Worm (Caenorhabditis elegans) whole organism, L4/young adult: ENCODE measurements around the gene W03F8.4.

ENCODE experiments used
- W03F9.2 ChIP-seq: fragments of 150-350 bp; optimal IDR thresholded peaks from 2 replicates; lab custom pipeline; 2014; ENCODE audit warnings: missing biosample characterization, missing genetic modification characterization
- dao-5 ChIP-seq: sonication (generic microtip); optimal IDR thresholded peaks from 2 replicates; lab custom pipeline; 2016; ENCODE audit warnings: missing genotype, missing genetic modification characterization, moderate library complexity, missing compliant biosample characterization
- him-1 ChIP-seq: sonication (generic microtip); optimal IDR thresholded peaks from 2 replicates; lab custom pipeline; 2016; ENCODE audit warnings: missing genotype, missing genetic modification reagents, missing genetic modification characterization, missing compliant biosample characterization

Gene W03F8.4

DNA sequence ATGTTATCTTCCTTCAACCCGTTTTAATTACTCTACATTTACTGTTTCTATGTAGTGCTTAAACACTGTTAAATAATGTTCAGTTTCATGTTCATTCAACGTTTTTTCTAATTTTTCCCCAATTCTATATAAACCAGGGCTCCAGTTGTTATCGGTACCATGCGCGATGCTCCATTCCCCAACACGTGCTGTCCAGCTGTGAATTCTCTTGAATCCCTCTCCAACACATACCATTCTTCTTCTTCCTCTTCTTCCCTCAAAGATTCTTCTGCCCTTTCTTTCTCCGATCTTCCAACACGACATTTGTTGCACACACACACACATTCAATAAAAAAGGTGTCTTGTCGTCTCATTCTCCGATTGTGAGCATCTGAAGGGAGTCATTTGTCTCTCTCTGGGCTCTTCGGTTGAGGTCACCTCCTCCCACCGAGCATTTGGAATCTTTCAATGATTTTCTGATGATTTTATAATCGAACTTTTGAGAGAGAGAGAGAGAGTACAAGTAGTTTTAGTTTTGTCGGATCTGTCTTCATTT lies 11.9 kb upstream of the W03F8.4 start:
- TF ChIP-seq him-1 (tag; lab: Kevin White, UChicago) (no peak), W03F9.2 (tag; lab: Kevin White, UChicago) (no peak), dao-5 (tag; lab: Kevin White, UChicago) (no peak)

DNA sequence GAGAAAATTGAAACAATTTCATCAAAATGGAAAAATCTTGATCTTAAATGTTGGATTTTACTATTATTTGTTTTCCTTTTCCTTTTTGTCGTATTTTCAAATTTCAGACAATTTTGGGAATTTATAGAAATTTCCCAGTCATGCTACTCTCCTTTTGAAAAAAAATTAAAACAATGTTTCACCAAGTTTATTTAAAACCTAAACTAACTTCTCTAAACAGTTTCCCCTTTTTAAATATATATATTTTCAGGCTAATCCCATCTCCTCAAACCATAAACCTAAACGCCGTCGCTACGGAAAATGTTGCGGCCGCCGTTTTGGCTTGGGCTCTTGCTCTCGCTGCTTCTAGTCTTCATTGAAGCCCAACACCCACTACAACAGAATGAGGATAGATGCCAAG lies 10.9 kb upstream of the W03F8.4 start, which contains the start of gene lam-1:
TSS of gene lam-1 (plus strand) at position 301 of the 400 bp plus-strand sequence.
- no peak for TF ChIP-seq dao-5 (tag; lab: Kevin White, UChicago)
- TF ChIP-seq W03F9.2 (tag; lab: Kevin White, UChicago) = no peak

DNA sequence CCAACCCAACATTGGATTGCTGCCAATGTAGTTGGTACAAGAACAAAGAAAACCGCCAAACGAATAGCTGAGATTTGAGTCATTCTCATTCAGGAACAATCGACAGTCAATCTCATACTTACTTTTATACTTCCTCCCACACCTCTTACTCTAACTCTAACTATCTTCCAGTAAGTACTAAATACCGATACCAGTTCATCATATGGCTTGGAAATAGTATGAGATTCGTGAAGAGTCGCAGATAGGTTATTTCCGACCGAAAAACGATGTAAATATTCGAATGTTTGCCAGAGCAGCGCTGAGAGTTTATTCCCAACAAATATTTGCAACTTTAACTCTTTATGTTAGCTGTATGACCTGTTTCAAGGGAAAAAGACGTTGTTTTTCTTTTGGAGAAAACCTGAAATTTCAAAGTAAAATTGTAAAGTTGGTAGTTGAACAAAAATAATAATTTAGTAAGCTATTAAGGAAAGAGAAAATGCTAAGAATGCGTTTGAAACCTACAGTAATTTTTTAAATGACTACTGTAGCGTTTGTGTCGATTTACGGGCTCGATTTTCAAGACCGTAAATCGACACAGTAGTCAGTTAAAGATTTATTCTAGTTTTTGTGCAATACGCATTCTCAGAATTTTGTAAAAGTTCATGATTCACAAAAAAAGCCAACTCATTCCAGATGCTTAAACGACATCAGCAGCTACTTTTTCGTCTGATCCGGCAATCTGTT lies 2.7 kb downstream of the W03F8.4 start, which contains the start of the genes W03F8.6 and mtrf-1L:
TSS of gene W03F8.6 (minus strand) at position 101 of the 726 bp plus-strand sequence.
TSS of gene mtrf-1L (plus strand) at position 676 of the 726 bp plus-strand sequence.
- TF ChIP-seq dao-5 (tag; lab: Kevin White, UChicago) (no peak), W03F9.2 (tag; lab: Kevin White, UChicago) (no peak), him-1 (tag; lab: Kevin White, UChicago) (no peak)

- TF ChIP-seq W03F9.2 (tag; lab: Kevin White, UChicago) = no peak
- no peak for TF ChIP-seq him-1 (tag; lab: Kevin White, UChicago)
- TF ChIP-seq dao-5 (tag; lab: Kevin White, UChicago) = no peak
Measured at ce11 chrIV:5188051-5188450, 4.1 kb downstream of the W03F8.4 start.

DNA sequence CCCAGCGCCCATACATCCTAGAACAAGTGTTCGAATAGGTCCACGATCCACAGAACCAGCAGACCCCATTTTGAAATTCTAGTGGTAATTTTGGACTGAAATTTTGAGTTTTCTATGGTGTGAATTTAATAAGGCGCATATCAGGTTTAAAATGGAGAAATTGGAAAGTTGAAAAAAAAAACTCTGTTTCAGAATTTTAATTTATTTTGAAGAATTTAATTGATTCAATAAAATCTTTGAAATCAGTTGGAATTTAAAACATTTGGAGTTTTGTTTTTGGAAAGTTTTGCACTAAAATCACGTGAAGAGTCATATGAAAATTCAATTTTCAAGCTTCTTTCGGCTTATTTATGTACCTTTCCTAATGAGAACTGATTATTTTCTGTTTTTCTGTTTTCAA lies 11.6 kb downstream of the W03F8.4 start, which contains the start of gene gpa-18:
TSS of gene gpa-18 (minus strand) at position 101 of the 400 bp plus-strand sequence.
- no peak for TF ChIP-seq dao-5 (tag; lab: Kevin White, UChicago)
- TF ChIP-seq W03F9.2 (tag; lab: Kevin White, UChicago) = no peak
- no peak for TF ChIP-seq him-1 (tag; lab: Kevin White, UChicago)

ce11 chrIV:5200813-5201212 lies 16.9 kb downstream of the W03F8.4 start:
- no peak for TF ChIP-seq dao-5 (tag; lab: Kevin White, UChicago)
- TF ChIP-seq him-1 (tag; lab: Kevin White, UChicago) = no peak
- TF ChIP-seq W03F9.2 (tag; lab: Kevin White, UChicago) = no peak

DNA sequence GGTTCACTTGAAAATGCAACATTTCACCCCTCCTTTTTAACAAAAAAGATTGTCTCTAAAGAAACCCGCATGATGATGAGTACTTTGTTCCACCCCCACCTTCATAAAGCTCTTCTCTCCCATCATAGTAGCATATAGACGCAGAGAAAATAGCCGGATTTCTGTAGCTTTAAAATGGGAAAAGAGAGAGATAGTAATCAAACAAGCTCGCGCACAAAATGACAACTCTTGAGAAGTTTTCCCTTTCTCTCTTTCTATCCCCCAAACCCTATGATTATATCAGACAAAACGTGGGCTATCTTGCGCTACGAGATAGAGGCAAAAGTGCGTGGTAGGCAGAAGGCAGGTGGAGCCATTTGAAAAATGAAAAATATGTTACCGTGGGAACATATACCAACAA lies 18.7 kb downstream of the W03F8.4 start:
- TF ChIP-seq dao-5 (tag; lab: Kevin White, UChicago) (no peak), W03F9.2 (tag; lab: Kevin White, UChicago) (no peak), him-1 (tag; lab: Kevin White, UChicago) (no peak)

ce11 chrIV:5204573-5204972 lies 20.6 kb downstream of the W03F8.4 start, which contains the start of gene tni-4:
TSS of gene tni-4 (plus strand) at chrIV:5204591.
- TF ChIP-seq him-1 (tag; lab: Kevin White, UChicago) (no peak), W03F9.2 (tag; lab: Kevin White, UChicago) (no peak), dao-5 (tag; lab: Kevin White, UChicago) (no peak)

ce11 chrIV:5206716-5207115 lies 22.8 kb downstream of the W03F8.4 start:
- TF ChIP-seq W03F9.2 (tag; lab: Kevin White, UChicago) = no peak

ce11 chrIV:5209390-5209789 lies 25.5 kb downstream of the W03F8.4 start, which contains the start of the genes Y59E9AL.36 and nbet-1:
TSS of gene Y59E9AL.36 (minus strand) at chrIV:5209481.
TSS of gene nbet-1 (plus strand) at chrIV:5209501.
- peak; percentile 64 for TF ChIP-seq W03F9.2 (tag; lab: Kevin White, UChicago)
- no peak for TF ChIP-seq him-1 (tag; lab: Kevin White, UChicago)

- no peak for TF ChIP-seq W03F9.2 (tag; lab: Kevin White, UChicago)
- TF ChIP-seq dao-5 (tag; lab: Kevin White, UChicago) = no peak
- no peak for TF ChIP-seq him-1 (tag; lab: Kevin White, UChicago)
Measured at ce11 chrIV:5210606-5211005, 26.7 kb downstream of the W03F8.4 start.

DNA sequence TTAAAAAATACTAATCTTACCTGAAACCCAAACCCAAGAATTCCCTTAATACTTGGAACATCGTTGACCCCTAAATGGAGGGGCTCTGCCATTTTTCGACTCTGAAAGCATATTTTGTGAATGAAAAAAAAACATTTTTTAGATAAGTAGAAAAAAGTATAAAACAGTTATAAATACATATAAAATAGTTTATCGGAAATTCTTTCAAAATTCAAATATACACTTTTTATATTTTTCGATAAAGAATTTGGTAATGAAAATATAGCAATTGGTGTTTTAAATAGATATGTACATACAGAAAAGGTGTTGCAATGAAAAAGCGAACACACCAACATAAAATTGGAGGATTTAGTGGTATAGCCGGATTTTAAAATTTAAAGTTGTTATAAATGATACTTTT lies 31.2 kb downstream of the W03F8.4 start, which contains the start of gene Y59E9AL.4:
TSS of gene Y59E9AL.4 (minus strand) at position 101 of the 400 bp plus-strand sequence.
- no peak for TF ChIP-seq him-1 (tag; lab: Kevin White, UChicago)
- TF ChIP-seq W03F9.2 (tag; lab: Kevin White, UChicago) = no peak
- TF ChIP-seq dao-5 (tag; lab: Kevin White, UChicago) = no peak

- TF ChIP-seq him-1 (tag; lab: Kevin White, UChicago) (no peak), W03F9.2 (tag; lab: Kevin White, UChicago) (no peak), dao-5 (tag; lab: Kevin White, UChicago) (no peak)
Measured at ce11 chrIV:5216349-5216748, 32.4 kb downstream of the W03F8.4 start.
